Worm (Caenorhabditis elegans): ENCODE results near the gene B0507.3.

ce11 chrV:8781164-8781563, 12.5 kb downstream of the B0507.3 start:
- TF ChIP-seq nhr-41 (GFP tag; IDR thresholded peaks at IDR 0.05) (no peak), R02D3.7 (tag; optimal IDR thresholded peaks at IDR 0.05) (no peak), aha-1 (tag) (no peak), nhr-237 (tag; optimal IDR thresholded peaks at IDR 0.05) (no peak), skn-1 (tag; optimal IDR thresholded peaks at IDR 0.05) (no peak), egl-27 (tag; optimal IDR thresholded peaks at IDR 0.05) (no peak), fkh-10 (GFP tag; optimal IDR thresholded peaks at IDR 0.05) (no peak), zag-1 (tag; optimal IDR thresholded peaks at IDR 0.05) (no peak)
